Worm (Caenorhabditis elegans): ENCODE data around the gene vit-3.

ce11 chrX:3590510-3590909 is 18.2 kb upstream of the vit-3 start:
- TF ChIP-seq hlh-15 (tag; optimal IDR thresholded peaks at IDR 0.05) (no peak), ztf-16 (tag; optimal IDR thresholded peaks at IDR 0.05) (no peak), npax-4 (tag; optimal IDR thresholded peaks at IDR 0.05) (no peak), ama-1 (optimal IDR thresholded peaks at IDR 0.05) (no peak), pax-1 (tag; optimal IDR thresholded peaks at IDR 0.05) (no peak), syd-9 (tag; optimal IDR thresholded peaks at IDR 0.05) (no peak), ttx-3 (tag; optimal IDR thresholded peaks at IDR 0.05) (no peak), pha-2 (tag; optimal IDR thresholded peaks at IDR 0.05) (no peak), ceh-22 (tag; optimal IDR thresholded peaks at IDR 0.05) (no peak), hlh-8 (tag; optimal IDR thresholded peaks at IDR 0.05) (no peak), fkh-10 (GFP tag; optimal IDR thresholded peaks at IDR 0.05) (no peak), unc-86 (tag; optimal IDR thresholded peaks at IDR 0.05) (no peak), dve-1 (tag; optimal IDR thresholded peaks at IDR 0.05) (no peak), pha-4 (tag; optimal IDR thresholded peaks at IDR 0.05) (no peak)

Data from whole organism, late embryonic.